Worm (Caenorhabditis elegans) whole organism, early embryonic: ENCODE results near the gene polg-1.

Experiments
- F13C5.2 ChIP-seq: sonication (generic microtip); optimal IDR thresholded peaks from 2 replicates; lab custom pipeline; 2017; ENCODE audit warnings: mild to moderate bottlenecking, missing genetic modification characterization, inconsistent platforms, missing compliant biosample characterization
- ama-1 ChIP-seq: fragments of 150-350 bp; optimal IDR thresholded peaks from 2 replicates; lab custom pipeline; 2014
- ceh-13 ChIP-seq: fragments of 200-800 bp; sonication (Bioruptor generic); optimal IDR thresholded peaks from 2 replicates; lab custom pipeline; 2018; ENCODE audit warnings: mild to moderate bottlenecking, missing genetic modification characterization, missing compliant biosample characterization
- ceh-36 ChIP-seq: sonication (generic microtip); optimal IDR thresholded peaks from 2 replicates; lab custom pipeline; 2016; ENCODE audit warnings: missing genetic modification characterization, inconsistent platforms, missing compliant biosample characterization
- ets-7 ChIP-seq: sonication (generic microtip); optimal IDR thresholded peaks from 2 replicates; lab custom pipeline; 2016; ENCODE audit warnings: missing genotype, missing genetic modification characterization, missing compliant biosample characterization
- flt-1 ChIP-seq: fragments of 200-800 bp; sonication (Bioruptor generic); IDR thresholded peaks from 2 replicates; pipeline ENCODE4 v1.3.6; 2022; ENCODE audit warnings: missing genetic modification characterization, missing compliant biosample characterization
- hmg-4 ChIP-seq: fragments of 200-800 bp; sonication (Bioruptor generic); optimal IDR thresholded peaks from 2 replicates; lab custom pipeline; 2018; ENCODE audit warnings: mild to moderate bottlenecking, missing genetic modification characterization, missing compliant biosample characterization
- hnd-1 ChIP-seq: sonication (generic microtip); optimal IDR thresholded peaks from 2 replicates; lab custom pipeline; 2016; ENCODE audit warnings: missing genetic modification characterization, missing compliant biosample characterization
- pes-1 ChIP-seq: fragments of 200-800 bp; sonication (Bioruptor generic); IDR thresholded peaks from 2 replicates; pipeline ENCODE4 v1.3.6; 2022; ENCODE audit warnings: missing genetic modification reagents, missing genetic modification characterization, missing compliant biosample characterization
- scrt-1 ChIP-seq: fragments of 200-800 bp; sonication (Bioruptor generic); IDR thresholded peaks from 2 replicates; pipeline ENCODE4 v1.3.6; 2022; ENCODE audit warnings: missing genetic modification characterization, missing compliant biosample characterization
- tbx-11 ChIP-seq: fragments of 200-800 bp; sonication (Bioruptor generic); IDR thresholded peaks from 2 replicates; pipeline ENCODE4 v1.3.6; 2022; ENCODE audit warnings: missing genetic modification characterization, missing compliant biosample characterization
- tbx-37 ChIP-seq: fragments of 200-800 bp; sonication (Bioruptor generic); conservative IDR thresholded peaks from 2 replicates; pipeline ENCODE4 v1.3.6; 2022; ENCODE audit warnings: missing genetic modification reagents, missing genetic modification characterization, missing compliant biosample characterization
- tra-4 ChIP-seq: sonication (generic microtip); optimal IDR thresholded peaks from 2 replicates; lab custom pipeline; 2017; ENCODE audit warnings: missing genetic modification characterization, missing compliant biosample characterization

DNA sequence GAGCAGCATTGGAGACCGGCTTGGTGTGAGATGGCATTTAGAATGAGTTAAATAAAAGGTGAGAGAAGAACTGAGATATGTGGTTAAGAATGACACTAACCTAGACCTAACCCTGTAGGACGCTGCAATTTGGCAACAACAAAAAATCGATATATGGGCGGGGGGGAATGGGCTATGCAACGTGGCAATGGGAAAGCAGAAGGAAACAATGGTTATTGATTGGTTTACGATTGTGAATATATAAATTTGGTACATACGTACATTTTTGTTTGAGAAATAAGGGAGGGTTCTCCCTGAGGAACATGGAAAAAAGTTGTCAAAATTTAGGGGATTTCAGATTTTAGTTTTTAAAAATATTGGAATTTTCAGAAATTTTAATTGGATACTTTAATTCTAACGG lies 49.3 kb upstream of the polg-1 start, which contains the start of gene tag-276:
- no peak for TF ChIP-seq ets-7 (tag; lab: Kevin White, UChicago)
- no peak for TF ChIP-seq F13C5.2
- no peak for TF ChIP-seq hnd-1
- no peak for TF ChIP-seq flt-1 (GFP tag; lab: Robert Waterston, UW)
- no peak for TF ChIP-seq scrt-1 (GFP tag; lab: Robert Waterston, UW)
- TF ChIP-seq ama-1 (lab: Kevin White, UChicago), result no peak
- no peak for TF ChIP-seq tra-4 (tag; lab: Kevin White, UChicago)
- TF ChIP-seq tbx-11 (GFP tag; lab: Robert Waterston, UW), result no peak
- no peak for TF ChIP-seq pes-1 (GFP tag; lab: Robert Waterston, UW)
- no peak for TF ChIP-seq tbx-37
- TF ChIP-seq ceh-36, result no peak
- TF ChIP-seq ceh-13 (GFP tag; lab: Kevin White, UChicago), result no peak
- no peak for TF ChIP-seq hmg-4 (GFP tag; lab: Kevin White, UChicago)
